Worm (Caenorhabditis elegans) whole organism, L1 larva: ENCODE results near the gene str-159.

Source experiments
- aly-2 ChIP-seq: fragments of 150-350 bp; optimal IDR thresholded peaks from 2 replicates; lab custom pipeline; 2014; ENCODE audit warnings: missing biosample characterization, missing genetic modification characterization
- nhr-237 ChIP-seq: fragments of 150-350 bp; optimal IDR thresholded peaks from 2 replicates; lab custom pipeline; 2014; ENCODE audit warnings: missing biosample characterization, missing genetic modification characterization
- pax-3 ChIP-seq: fragments of 200-800 bp; sonication (Bioruptor generic); optimal IDR thresholded peaks from 2 replicates; lab custom pipeline; 2018; ENCODE audit warnings: mild to moderate bottlenecking, missing genetic modification characterization, moderate library complexity, missing compliant biosample characterization
- unc-130 ChIP-seq: fragments of 150-350 bp; optimal IDR thresholded peaks from 2 replicates; lab custom pipeline; 2017; ENCODE audit warnings: missing biosample characterization, missing genetic modification characterization, inconsistent platforms
- unc-62 ChIP-seq: fragments of 150-350 bp; optimal IDR thresholded peaks from 2 replicates; lab custom pipeline; 2014; ENCODE audit warnings: missing biosample characterization, missing genetic modification reagents, missing genetic modification characterization
- zip-4 ChIP-seq: fragments of 200-800 bp; sonication (Bioruptor generic); optimal IDR thresholded peaks from 2 replicates; lab custom pipeline; 2018; ENCODE audit warnings: mild to moderate bottlenecking, missing genetic modification characterization, moderate library complexity, missing compliant biosample characterization

DNA sequence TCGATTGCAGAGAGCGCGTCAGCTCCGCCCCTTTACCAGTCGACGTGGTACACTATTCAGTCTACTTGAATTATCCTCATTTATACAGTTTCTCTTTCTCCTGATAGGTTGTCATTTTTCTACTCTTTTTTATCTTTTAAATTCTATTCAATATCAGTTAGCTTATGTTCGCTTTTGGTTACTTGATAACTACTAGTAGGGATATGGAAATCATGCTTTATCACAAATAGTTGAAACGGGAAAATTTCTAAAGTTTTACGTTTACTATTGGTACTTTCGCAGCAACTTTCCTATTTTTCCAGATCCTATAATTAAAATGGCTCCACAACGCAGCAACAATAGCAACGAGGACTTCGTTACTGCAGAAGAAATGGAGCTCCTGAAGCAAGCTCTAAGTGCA, 19.5 kb upstream of the str-159 start, which contains the start of gene sgnh-1:
- no peak for TF ChIP-seq zip-4 (GFP tag; lab: Kevin White, UChicago)
- TF ChIP-seq unc-62 (GFP tag; lab: Kevin White, UChicago), result no peak
- TF ChIP-seq unc-130, result no peak
- no peak for TF ChIP-seq pax-3 (tag; lab: Kevin White, UChicago)
- TF ChIP-seq aly-2, result no peak
- TF ChIP-seq nhr-237, result no peak
